Fruit fly (Drosophila melanogaster) whole organism, embryonic: ENCODE data around the gene CG17738.

Experiments used
- CG14441 ChIP-seq: fragments of 200-800 bp; sonication (Bioruptor generic); IDR thresholded peaks from 2 replicates; pipeline ENCODE4 v1.3.6; 2022; ENCODE audit warnings: missing biosample characterization, missing genetic modification characterization
- CG2202 ChIP-seq: fragments of 200-800 bp; sonication (Bioruptor generic); optimal IDR thresholded peaks from 2 replicates; lab custom pipeline; 2018; ENCODE audit warnings: missing biosample characterization, mild to moderate bottlenecking, missing genetic modification characterization
- CG3995 ChIP-seq: fragments of 200-800 bp; sonication (Bioruptor generic); optimal IDR thresholded peaks from 3 replicates; lab custom pipeline; 2016; ENCODE audit warnings: missing biosample characterization, missing genetic modification characterization
- CG6683 ChIP-seq: fragments of 200-800 bp; sonication (Bioruptor generic); optimal IDR thresholded peaks from 2 replicates; lab custom pipeline; 2017; ENCODE audit warnings: missing biosample characterization, mild to moderate bottlenecking, missing genetic modification characterization, missing genetic modification reagents
- CG7357 ChIP-seq: fragments of 200-800 bp; sonication (Bioruptor generic); IDR thresholded peaks from 3 replicates; pipeline ENCODE4 v1.3.6; 2022; ENCODE audit warnings: missing biosample characterization, missing genetic modification characterization
- Hr78 ChIP-seq, 2 experiments: fragments of 200-800 bp in 1 of 2; fragments of >200 bp in 1 of 2; sonication (Bioruptor generic) in 1 of 2; optimal IDR thresholded peaks; 2 replicates each; lab custom pipeline; 2017 to 2019; ENCODE audit warnings: missing biosample characterization in 2 of 2, missing genetic modification characterization in 2 of 2, mild to moderate bottlenecking in 1 of 2, moderate library complexity in 1 of 2
- aop ChIP-seq: fragments of 200-800 bp; sonication (Bioruptor generic); IDR thresholded peaks from 2 replicates; pipeline ENCODE4 v1.3.6; 2022; ENCODE audit warnings: missing biosample characterization, missing genetic modification characterization
- onecut ChIP-seq: fragments of 200-800 bp; sonication (Bioruptor generic); IDR thresholded peaks from 2 replicates; pipeline ENCODE4 v1.3.6; 2022; ENCODE audit warnings: missing biosample characterization, missing genetic modification characterization
- ssp ChIP-seq: fragments of 200-800 bp; sonication (Bioruptor generic); IDR thresholded peaks from 2 replicates; pipeline ENCODE4 v1.3.6; 2022; ENCODE audit warnings: missing biosample characterization, missing genetic modification characterization

DNA sequence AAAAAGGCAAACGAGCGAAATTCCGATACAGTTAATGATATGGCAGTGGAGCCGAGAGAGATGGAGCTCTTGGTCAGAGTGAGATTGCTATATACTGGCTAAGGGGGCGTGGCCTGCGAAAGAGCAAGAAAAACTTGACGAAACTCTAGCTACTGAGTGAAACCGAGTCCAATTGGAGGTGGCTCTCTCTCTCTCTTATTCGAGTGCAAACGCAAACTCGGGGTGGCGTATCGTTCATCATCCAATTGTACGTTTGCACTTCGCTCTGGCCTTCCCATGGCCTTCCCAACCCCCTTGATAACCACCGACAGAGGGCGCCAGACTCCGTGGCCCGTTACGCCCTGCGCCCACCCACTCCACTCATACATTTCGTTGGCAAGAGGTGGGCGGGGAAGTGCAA lies 8.3 kb downstream of the CG17738 start:
- no peak for TF ChIP-seq aop (GFP tag; lab: Robert Waterston, UW)
- TF ChIP-seq onecut (GFP tag; lab: Robert Waterston, UW): no peak
- no peak for TF ChIP-seq CG7357 (GFP tag; lab: Robert Waterston, UW)
- no peak for TF ChIP-seq ssp
- TF ChIP-seq CG14441 (GFP tag; lab: Robert Waterston, UW): no peak
- TF ChIP-seq CG3995 (GFP tag; lab: Kevin White, UChicago): no peak
- no peak for TF ChIP-seq CG2202 (tag; lab: Kevin White, UChicago)
- TF ChIP-seq CG6683 (GFP tag; lab: Kevin White, UChicago): no peak
- peak in 1 of 2 experiments; percentile 81 for TF ChIP-seq Hr78 (GFP tag; optimal IDR thresholded peaks at IDR 0.05; lab: Kevin White, UChicago)
